Worm (Caenorhabditis elegans): ENCODE results near the gene T05A8.8.
A peak's percentile ranks its signal among the peaks of the same experiment; 100 is the strongest.

The T05A8.8 gene

ce11 chrII:2734735-2735134 lies 1.7 kb upstream of the T05A8.8 start:
- TF ChIP-seq cebp-2 (GFP tag; IDR thresholded peaks at IDR 0.05) (0 out of 2 replicates have a peak, but pooled peaks have one; percentile 12), F57C9.4 (tag; optimal IDR thresholded peaks at IDR 0.05) (no peak), fkh-3 (tag; optimal IDR thresholded peaks at IDR 0.05) (no peak), bed-1 (GFP tag; IDR thresholded peaks at IDR 0.05) (no peak), hmg-1.2 (GFP tag; IDR thresholded peaks at IDR 0.05) (peak; percentile 61; the same call in 1 of the 2 replicates), zfh-2 (GFP tag; conservative IDR thresholded peaks at IDR 0.05) (peak; percentile 39; the same call in 1 of the 2 replicates), C17E4.6 (GFP tag; IDR thresholded peaks at IDR 0.05) (no peak), cebp-1 (GFP tag; IDR thresholded peaks at IDR 0.05) (no peak), cebp-1 (tag; optimal IDR thresholded peaks at IDR 0.05) (peak; percentile 10), unc-130 (GFP tag; optimal IDR thresholded peaks at IDR 0.05) (no peak), F23B12.7 (tag; optimal IDR thresholded peaks at IDR 0.05; ENCODE audit: insufficient read depth) (no peak), ztf-22 (GFP tag; optimal IDR thresholded peaks at IDR 0.05) (no peak), snpc-1.3 (tag; optimal IDR thresholded peaks at IDR 0.05; ENCODE audit: insufficient read depth) (no peak), rpc-1 (optimal IDR thresholded peaks at IDR 0.05) (no peak), rpc-1 (tag; optimal IDR thresholded peaks at IDR 0.05) (no peak), nhr-179 (tag; optimal IDR thresholded peaks at IDR 0.05) (no peak), chd-7 (tag; optimal IDR thresholded peaks at IDR 0.05) (no peak), madf-3 (GFP tag; IDR thresholded peaks at IDR 0.05) (0 out of 2 replicates have a peak, but pooled peaks have one; percentile 23), die-1 (tag; optimal IDR thresholded peaks at IDR 0.05) (no peak), F52B5.7 (tag; optimal IDR thresholded peaks at IDR 0.05) (no peak), atf-7 (tag; optimal IDR thresholded peaks at IDR 0.05) (no peak), lsl-1 (GFP tag; optimal IDR thresholded peaks at IDR 0.05) (no peak), tbp1 (GFP tag; optimal IDR thresholded peaks at IDR 0.05) (no peak)

DNA sequence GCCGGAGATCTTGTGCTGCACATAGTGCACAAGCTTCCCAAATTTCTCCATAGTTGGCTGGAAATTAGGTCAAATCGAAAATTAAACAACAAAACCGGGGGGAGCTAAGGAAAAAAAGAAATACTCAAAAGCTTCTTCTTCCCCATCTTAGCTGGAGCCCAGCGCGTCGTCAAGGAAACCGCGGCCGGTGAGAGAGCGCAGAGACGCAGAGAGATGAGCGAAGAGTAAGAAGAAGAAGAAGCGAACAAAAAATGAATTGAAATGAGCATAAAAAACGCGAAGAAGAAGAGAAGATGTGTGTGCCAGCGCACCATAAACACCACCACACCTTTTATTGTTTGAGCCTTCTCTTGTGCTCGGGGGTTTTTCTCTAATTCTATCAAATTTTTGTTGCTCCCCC lies 1.3 kb upstream of the T05A8.8 start, which contains the start of gene wdr-31:
Gene wdr-31, minus strand, starts transcription at position 101 of the 400 bp plus-strand sequence.
- TF ChIP-seq ztf-18 (tag; optimal IDR thresholded peaks at IDR 0.05): no peak
- TF ChIP-seq K12H6.12 (tag; optimal IDR thresholded peaks at IDR 0.05): no peak
- TF ChIP-seq nhr-179 (tag; optimal IDR thresholded peaks at IDR 0.05): no peak
- TF ChIP-seq sea-2 (GFP tag; IDR thresholded peaks at IDR 0.05): no peak
- no peak for TF ChIP-seq unc-62 (GFP tag; optimal IDR thresholded peaks at IDR 0.05)
- no peak for TF ChIP-seq ceh-79 (tag; optimal IDR thresholded peaks at IDR 0.05)
- TF ChIP-seq dpff-1 (tag; optimal IDR thresholded peaks at IDR 0.05): no peak
- TF ChIP-seq bed-2 (GFP tag; IDR thresholded peaks at IDR 0.05): no peak
- TF ChIP-seq F37B4.10 (GFP tag; IDR thresholded peaks at IDR 0.05): no peak
- TF ChIP-seq zim-3 (tag; optimal IDR thresholded peaks at IDR 0.05): no peak

ce11 chrII:2735644-2736043 lies 834 bp upstream of the T05A8.8 start:
- TF ChIP-seq lin-26 (GFP tag; IDR thresholded peaks at IDR 0.05) (peak; percentile 76), D2030.7 (GFP tag; IDR thresholded peaks at IDR 0.05) (peak; percentile 68), nhr-90 (tag; optimal IDR thresholded peaks at IDR 0.05) (no peak), akir-1 (GFP tag; optimal IDR thresholded peaks at IDR 0.05) (no peak), egl-44 (GFP tag; IDR thresholded peaks at IDR 0.05) (no peak), nfyb-1 (GFP tag; IDR thresholded peaks at IDR 0.05) (peak; percentile 68; the same call in 1 of the 2 replicates), attf-6 (GFP tag; IDR thresholded peaks at IDR 0.05) (no peak), lin-35 (GFP tag; optimal IDR thresholded peaks at IDR 0.05) (no peak), chd-7 (tag; optimal IDR thresholded peaks at IDR 0.05) (no peak), nfya-1 (tag; optimal IDR thresholded peaks at IDR 0.05; ENCODE audit: borderline replicate concordance, insufficient read depth) (no peak), hmg-1.2 (GFP tag; IDR thresholded peaks at IDR 0.05) (peak; percentile 55), mxl-1 (tag; optimal IDR thresholded peaks at IDR 0.05) (no peak), nhr-120 (GFP tag; IDR thresholded peaks at IDR 0.05) (no peak), ccch-3 (GFP tag; optimal IDR thresholded peaks at IDR 0.05) (no peak), C17E4.6 (GFP tag; IDR thresholded peaks at IDR 0.05) (no peak), lsl-1 (GFP tag; optimal IDR thresholded peaks at IDR 0.05) (peak; percentile 5), Y56A3A.18 (GFP tag; IDR thresholded peaks at IDR 0.05) (peak; percentile 39; the same call in 1 of the 2 replicates), die-1 (tag; optimal IDR thresholded peaks at IDR 0.05) (peak; percentile 48), lsy-27 (tag; optimal IDR thresholded peaks at IDR 0.05; ENCODE audit: borderline replicate concordance, insufficient read depth) (no peak), hmg-20 (GFP tag; IDR thresholded peaks at IDR 0.05) (peak; percentile 46; the same call in 1 of the 2 replicates), egrh-3 (GFP tag; IDR thresholded peaks at IDR 0.05) (peak; percentile 72)

Measured in whole organism, young adult.